Fruit fly (Drosophila melanogaster): ENCODE data around the gene CG7024.

Gene CG7024

DNA sequence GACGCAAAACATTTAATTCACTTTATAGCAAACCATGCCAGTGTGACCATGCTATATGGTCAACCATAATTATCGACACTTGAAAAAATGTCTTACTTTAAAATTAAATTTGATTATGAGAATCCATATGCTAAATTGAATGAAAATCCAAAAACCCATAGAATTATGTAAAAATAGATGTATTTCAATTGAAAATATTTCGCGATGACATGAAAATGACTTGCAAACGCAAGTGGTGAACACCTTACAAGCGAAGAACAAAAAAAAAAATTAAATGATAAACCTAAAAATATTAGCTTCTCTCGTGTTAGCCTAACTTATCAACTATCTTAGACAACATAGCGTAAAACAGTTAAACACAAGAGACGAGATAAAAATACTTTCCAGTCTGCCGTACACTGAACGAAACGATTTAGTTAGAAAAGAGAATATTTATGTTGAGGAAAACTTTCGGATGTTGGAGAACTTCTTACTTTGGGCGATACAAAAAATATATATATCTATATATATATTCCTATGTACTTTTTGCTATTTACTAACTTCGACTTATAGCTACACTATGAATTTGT is 25.2 kb upstream of the CG7024 start (continued):
- TF ChIP-seq z (GFP tag; IDR thresholded peaks at IDR 0.05) (no peak), zfh2 (GFP tag; optimal IDR thresholded peaks at IDR 0.05) (peak; percentile 34), cad (GFP tag; optimal IDR thresholded peaks at IDR 0.05) (no peak), CG1603 (tag; optimal IDR thresholded peaks at IDR 0.05) (no peak), pan (optimal IDR thresholded peaks at IDR 0.05) (no peak), pan (GFP tag; optimal IDR thresholded peaks at IDR 0.05 in 1 of 2, IDR thresholded peaks at IDR 0.05 in 1 of 2) (peak in 1 of 2 experiments; percentile 69), sc (optimal IDR thresholded peaks at IDR 0.05) (no peak), sc (GFP tag; optimal IDR thresholded peaks at IDR 0.05) (no peak), her (GFP tag; optimal IDR thresholded peaks at IDR 0.05) (peak; percentile 31), tup (GFP tag; optimal IDR thresholded peaks at IDR 0.05) (no peak), Dbx (GFP tag; IDR thresholded peaks at IDR 0.05) (peak; percentile 23; the same call in 1 of the 3 replicates), CG8765 (GFP tag; IDR thresholded peaks at IDR 0.05) (no peak), CG6272 (GFP tag; IDR thresholded peaks at IDR 0.05) (no peak), fu2 (GFP tag; optimal IDR thresholded peaks at IDR 0.05) (peak; percentile 46), Blimp-1 (GFP tag; optimal IDR thresholded peaks at IDR 0.05) (peak; percentile 55), bab2 (GFP tag; optimal IDR thresholded peaks at IDR 0.05) (peak; percentile 45), cas (GFP tag; IDR thresholded peaks at IDR 0.05) (no peak), maf-S (GFP tag; optimal IDR thresholded peaks at IDR 0.05) (peak; percentile 49), klu (GFP tag; IDR thresholded peaks at IDR 0.05) (no peak), crp (GFP tag; optimal IDR thresholded peaks at IDR 0.05) (peak in 1 of 2 experiments; percentile 44), bsh (GFP tag; optimal IDR thresholded peaks at IDR 0.05) (peak; percentile 30 to 58), CG2889 (GFP tag; IDR thresholded peaks at IDR 0.05) (no peak), CG17612 (GFP tag; IDR thresholded peaks at IDR 0.05) (no peak), pita (GFP tag; optimal IDR thresholded peaks at IDR 0.05) (no peak), NC2β (GFP tag; optimal IDR thresholded peaks at IDR 0.05) (peak; percentile 24), caup (GFP tag; optimal IDR thresholded peaks at IDR 0.05; ENCODE audit: severe bottlenecking) (peak; percentile 59), E2f1 (GFP tag; IDR thresholded peaks at IDR 0.05) (peak; percentile 38; the same call in 1 of the 2 replicates), pnt (GFP tag; optimal IDR thresholded peaks at IDR 0.05) (peak; percentile 56), ranshi (GFP tag; IDR thresholded peaks at IDR 0.05) (peak; percentile 66; the same call in 1 of the 2 replicates), CG1792 (GFP tag; optimal IDR thresholded peaks at IDR 0.05) (no peak), CG13775 (GFP tag; optimal IDR thresholded peaks at IDR 0.05) (peak; percentile 45), rib (GFP tag; IDR thresholded peaks at IDR 0.05) (no peak), Med (GFP tag) (peak; percentile 77), CG4360 (GFP tag; IDR thresholded peaks at IDR 0.05) (no peak), CG10959 (GFP tag; IDR thresholded peaks at IDR 0.05) (no peak), Ravus (GFP tag; IDR thresholded peaks at IDR 0.05) (no peak), amos (GFP tag; IDR thresholded peaks at IDR 0.05; ENCODE audit: partially characterized antibody) (no peak), CG10565 (GFP tag; optimal IDR thresholded peaks at IDR 0.05) (no peak), Dek (tag; optimal IDR thresholded peaks at IDR 0.05) (peak; percentile 33), CG2129 (GFP tag; IDR thresholded peaks at IDR 0.05; ENCODE audit: partially characterized antibody) (no peak), CG12942 (GFP tag; optimal IDR thresholded peaks at IDR 0.05) (no peak), CG10654 (GFP tag; optimal IDR thresholded peaks at IDR 0.05) (peak; percentile 21), gfzf (GFP tag; optimal IDR thresholded peaks at IDR 0.05) (no peak), da (GFP tag; optimal IDR thresholded peaks at IDR 0.05) (no peak), Mes4 (GFP tag; optimal IDR thresholded peaks at IDR 0.05) (no peak), BEAF-32 (GFP tag; optimal IDR thresholded peaks at IDR 0.05) (peak; percentile 12), pb (GFP tag; optimal IDR thresholded peaks at IDR 0.05) (no peak), CG7928 (GFP tag; optimal IDR thresholded peaks at IDR 0.05) (peak; percentile 13), Rx (GFP tag; IDR thresholded peaks at IDR 0.05) (no peak), Sry-β (GFP tag; optimal IDR thresholded peaks at IDR 0.05) (no peak), btn (GFP tag; optimal IDR thresholded peaks at IDR 0.05) (peak; percentile 55)

Measured in whole organism, embryonic.